Worm (Caenorhabditis elegans): ENCODE data around the gene skr-5.

skr-5 gene

ce11 chrV:17344876-17345275 lies 2.8 kb upstream of the skr-5 start, which contains the start of the genes fbxa-188 and fbxa-189:
Gene fbxa-188, minus strand, starts transcription at chrV:17344926.
Gene fbxa-189, plus strand, starts transcription at chrV:17345214.
- no peak for TF ChIP-seq lin-39 (tag; optimal IDR thresholded peaks at IDR 0.05)
- TF ChIP-seq lin-35 (GFP tag; optimal IDR thresholded peaks at IDR 0.05), result no peak
- TF ChIP-seq elt-2 (tag; optimal IDR thresholded peaks at IDR 0.05), result peak; percentile 31
- no peak for TF ChIP-seq tbx-2 (tag; optimal IDR thresholded peaks at IDR 0.05)

DNA sequence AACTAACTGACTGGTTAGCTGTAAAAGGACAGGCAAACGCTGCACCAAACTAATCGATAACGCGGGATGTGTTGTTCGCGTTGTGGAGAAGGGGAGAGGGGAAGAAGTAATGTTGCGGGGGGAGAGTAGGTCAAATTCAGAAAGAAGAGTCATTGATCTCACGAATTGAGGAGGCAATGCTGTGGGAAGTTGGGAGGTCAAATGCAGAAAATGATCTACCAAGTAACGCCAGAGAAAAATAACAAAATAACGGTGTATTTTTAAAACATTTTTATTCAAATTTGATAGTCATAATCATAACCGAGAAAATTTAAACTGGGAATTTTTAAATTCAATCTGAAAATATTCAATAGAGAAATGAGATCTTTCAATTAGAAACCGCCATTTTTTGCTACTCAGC lies 2.4 kb downstream of the skr-5 start, which contains the start of gene lsy-27:
lsy-27 (minus strand) TSS at position 101 of the 400 bp plus-strand sequence.
- TF ChIP-seq grh-1 (GFP tag; IDR thresholded peaks at IDR 0.05), result no peak
- no peak for TF ChIP-seq F16B12.6 (tag; optimal IDR thresholded peaks at IDR 0.05)
- TF ChIP-seq nhr-85 (tag), result no peak
- no peak for TF ChIP-seq mep-1 (tag; optimal IDR thresholded peaks at IDR 0.05)
- no peak for TF ChIP-seq ets-5 (GFP tag; IDR thresholded peaks at IDR 0.05)
- no peak for TF ChIP-seq efl-1 (optimal IDR thresholded peaks at IDR 0.05)
- TF ChIP-seq efl-1 (GFP tag; optimal IDR thresholded peaks at IDR 0.05 in 1 of 2), result no peak
- no peak for TF ChIP-seq ztf-4 (tag; optimal IDR thresholded peaks at IDR 0.05)
- no peak for TF ChIP-seq lir-3 (tag; optimal IDR thresholded peaks at IDR 0.05; ENCODE audit: poor library complexity)
- TF ChIP-seq nhr-237 (tag; optimal IDR thresholded peaks at IDR 0.05), result no peak
- TF ChIP-seq lin-14 (GFP tag; optimal IDR thresholded peaks at IDR 0.05), result no peak
- no peak for TF ChIP-seq snpc-4 (tag; optimal IDR thresholded peaks at IDR 0.05)

ce11 chrV:17352827-17353373 lies 5.2 kb downstream of the skr-5 start, which contains the start of the genes fbxa-134 and F47H4.2:
Gene fbxa-134, minus strand, starts transcription at chrV:17352870.
Gene F47H4.2, plus strand, starts transcription at chrV:17353323.
- TF ChIP-seq unc-130 (tag; optimal IDR thresholded peaks at IDR 0.05) (no peak), xbp-1 (tag; optimal IDR thresholded peaks at IDR 0.05) (no peak), pqm-1 (tag; optimal IDR thresholded peaks at IDR 0.05) (peak; percentile 51), irx-1 (tag; optimal IDR thresholded peaks at IDR 0.05) (no peak), mep-1 (tag; optimal IDR thresholded peaks at IDR 0.05) (no peak), nhr-90 (tag; optimal IDR thresholded peaks at IDR 0.05; ENCODE audit: poor library complexity) (no peak), ama-1 (optimal IDR thresholded peaks at IDR 0.05) (no peak), elt-2 (tag; optimal IDR thresholded peaks at IDR 0.05) (peak; percentile 78), aly-2 (tag; optimal IDR thresholded peaks at IDR 0.05) (no peak)

DNA sequence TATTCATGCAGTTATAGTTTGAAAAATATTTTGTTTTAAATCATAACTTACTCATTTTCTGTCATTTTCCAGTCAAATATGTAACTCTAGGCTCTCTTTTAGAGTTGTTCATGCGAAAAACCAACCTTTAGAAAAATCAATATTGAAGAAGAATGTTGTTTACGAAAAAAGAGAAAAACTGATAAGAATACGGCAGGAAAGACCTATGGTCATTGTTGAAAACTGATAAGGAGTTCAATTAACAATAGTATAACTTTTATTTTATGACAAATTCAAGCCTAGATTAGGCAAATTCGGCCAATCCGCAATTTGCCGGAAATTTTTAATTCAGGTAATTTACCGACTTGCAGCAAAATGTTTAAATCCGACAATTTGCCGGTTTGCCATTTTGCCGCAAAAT lies 28.9 kb downstream of the skr-5 start, which contains the start of gene Y20C6A.1:
Y20C6A.1 (minus strand) TSS at position 107 of the 400 bp plus-strand sequence.
- TF ChIP-seq mab-9 (GFP tag; IDR thresholded peaks at IDR 0.05), result no peak
- TF ChIP-seq elt-2 (tag; optimal IDR thresholded peaks at IDR 0.05), result peak; percentile 58
- TF ChIP-seq C04F5.9 (tag; optimal IDR thresholded peaks at IDR 0.05), result no peak
- no peak for TF ChIP-seq fkh-4 (tag; optimal IDR thresholded peaks at IDR 0.05; ENCODE audit: borderline replicate concordance)

DNA sequence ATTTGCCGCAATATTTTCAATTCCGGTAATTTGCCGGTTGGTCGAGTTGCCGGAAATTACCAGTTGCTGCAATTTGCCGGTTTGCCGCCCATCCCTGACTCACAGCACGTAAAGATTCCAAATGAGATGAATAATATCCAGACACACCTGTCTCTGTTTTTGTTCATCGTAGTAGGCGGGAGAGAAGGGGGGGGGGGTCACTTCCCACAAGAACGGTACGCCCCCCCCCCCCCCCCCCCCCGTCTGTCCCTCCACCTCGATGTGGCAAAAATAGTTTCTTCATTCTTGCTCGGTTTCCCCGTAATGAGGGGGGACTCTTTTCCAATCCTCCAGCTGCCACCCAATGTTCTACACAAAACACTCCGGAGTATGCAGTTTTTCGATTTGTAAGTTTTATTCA lies 29.4 kb downstream of the skr-5 start, which contains the start of gene fbxb-7:
fbxb-7 (plus strand) TSS at position 267 of the 400 bp plus-strand sequence.
- peak; percentile 23 for TF ChIP-seq ceh-8 (GFP tag; optimal IDR thresholded peaks at IDR 0.05)
- no peak for TF ChIP-seq ces-1 (GFP tag; optimal IDR thresholded peaks at IDR 0.05)
- TF ChIP-seq hlh-4 (tag; optimal IDR thresholded peaks at IDR 0.05), result no peak
- TF ChIP-seq C04F5.9 (tag; optimal IDR thresholded peaks at IDR 0.05), result no peak

DNA sequence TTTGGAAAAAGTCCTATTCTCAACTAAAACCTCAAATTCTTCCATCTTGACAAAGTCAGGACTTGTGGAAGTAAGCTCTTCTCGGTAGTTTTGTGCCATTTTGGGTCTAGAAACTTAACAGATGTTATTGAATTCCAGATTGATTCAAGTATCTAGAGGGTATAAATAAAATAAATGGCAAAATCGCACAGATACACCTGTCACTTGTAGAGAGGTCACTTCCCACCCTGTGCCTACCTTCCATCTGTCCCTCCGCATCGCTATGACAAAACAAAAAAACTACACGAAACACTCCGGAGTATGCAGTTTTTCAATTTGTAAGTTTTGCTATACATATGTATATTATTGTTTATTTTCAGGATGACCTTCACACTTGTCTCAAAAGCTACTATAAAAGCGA lies 32.2 kb downstream of the skr-5 start, which contains the start of gene Y20C6A.4:
Y20C6A.4 (plus strand) TSS at position 301 of the 400 bp plus-strand sequence.
- no peak for TF ChIP-seq nhr-19 (GFP tag; conservative IDR thresholded peaks at IDR 0.05)
- TF ChIP-seq sox-4 (tag; optimal IDR thresholded peaks at IDR 0.05), result no peak
- TF ChIP-seq fkh-8 (tag; optimal IDR thresholded peaks at IDR 0.05), result no peak
- TF ChIP-seq elt-2 (tag; optimal IDR thresholded peaks at IDR 0.05), result no peak
- no peak for TF ChIP-seq unc-30 (tag; optimal IDR thresholded peaks at IDR 0.05)
- TF ChIP-seq pax-3 (tag; optimal IDR thresholded peaks at IDR 0.05), result no peak
- TF ChIP-seq ceh-63 (GFP tag; optimal IDR thresholded peaks at IDR 0.05), result no peak
- TF ChIP-seq dpl-1 (GFP tag; optimal IDR thresholded peaks at IDR 0.05), result no peak
- TF ChIP-seq snpc-4 (tag; optimal IDR thresholded peaks at IDR 0.05), result no peak
- no peak for TF ChIP-seq unc-98 (GFP tag; IDR thresholded peaks at IDR 0.05)
- TF ChIP-seq C16A3.4 (tag; optimal IDR thresholded peaks at IDR 0.05), result no peak
- TF ChIP-seq aha-1 (tag; optimal IDR thresholded peaks at IDR 0.05), result no peak
- no peak for TF ChIP-seq tlp-1 (tag; optimal IDR thresholded peaks at IDR 0.05)
- no peak for TF ChIP-seq rnt-1 (tag; optimal IDR thresholded peaks at IDR 0.05)
- no peak for TF ChIP-seq ceh-90 (tag; optimal IDR thresholded peaks at IDR 0.05)
- TF ChIP-seq ztf-11 (tag; optimal IDR thresholded peaks at IDR 0.05), result no peak
- no peak for TF ChIP-seq zip-4 (GFP tag; optimal IDR thresholded peaks at IDR 0.05)
- no peak for TF ChIP-seq nhr-20 (tag; optimal IDR thresholded peaks at IDR 0.05)

All from whole organism, L1 larva.